Worm (Caenorhabditis elegans) whole organism, late embryonic: ENCODE results near the gene srlf-16.

Experiments
- F13H6.1 ChIP-seq: sonication (generic microtip); optimal IDR thresholded peaks from 2 replicates; lab custom pipeline; 2016; ENCODE audit warnings: missing genetic modification characterization, missing compliant biosample characterization
- K02D7.2 ChIP-seq: sonication (generic microtip); optimal IDR thresholded peaks from 2 replicates; lab custom pipeline; 2017; ENCODE audit warnings: mild to moderate bottlenecking, missing genetic modification characterization, missing compliant biosample characterization
- Y22D7AL.16 ChIP-seq: sonication (generic microtip); optimal IDR thresholded peaks from 2 replicates; lab custom pipeline; 2016; ENCODE audit warnings: missing genetic modification characterization, missing compliant biosample characterization
- pag-3 ChIP-seq: sonication (generic microtip); optimal IDR thresholded peaks from 2 replicates; lab custom pipeline; 2016; ENCODE audit warnings: missing compliant biosample characterization, missing genetic modification characterization, borderline replicate concordance
- tbx-2 ChIP-seq: sonication (generic microtip); optimal IDR thresholded peaks from 2 replicates; lab custom pipeline; 2016; ENCODE audit warnings: missing genetic modification characterization, missing compliant biosample characterization

DNA sequence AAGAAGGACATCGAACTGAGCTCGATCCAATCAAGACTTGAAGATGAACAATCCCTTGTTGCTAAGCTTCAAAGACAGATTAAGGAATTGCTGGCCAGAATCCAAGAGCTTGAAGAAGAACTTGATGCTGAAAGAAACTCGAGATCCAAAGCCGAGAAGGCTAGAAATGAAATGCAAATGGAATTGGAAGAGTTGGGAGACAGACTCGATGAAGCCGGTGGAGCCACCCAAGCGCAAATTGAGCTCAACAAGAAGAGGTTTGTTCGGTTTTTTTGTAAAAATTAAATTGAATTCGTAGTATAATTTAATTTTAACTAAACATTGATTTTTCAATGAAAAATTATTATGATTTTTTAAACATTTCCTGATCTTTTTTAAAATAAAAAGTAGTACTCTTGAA is 10.0 kb downstream of the srlf-16 start:
- TF ChIP-seq Y22D7AL.16 (tag; lab: Kevin White, UChicago) (no peak), F13H6.1 (tag; lab: Kevin White, UChicago) (no peak), tbx-2 (tag; lab: Kevin White, UChicago) (no peak), K02D7.2 (no peak), pag-3 (tag; lab: Kevin White, UChicago) (no peak)
